Worm (Caenorhabditis elegans): ENCODE results near the gene F14D7.18.
"Not testable (repeated sequence)": the region's sequence is repeated elsewhere in the genome, so short reads cannot be mapped to it uniquely, and the experiment has no call there.

The F14D7.18 gene

ce11 chrV:14314236-14314635 is 23.7 kb upstream of the F14D7.18 start, which contains the start of gene F47B8.1:
Gene F47B8.1, minus strand, starts transcription at chrV:14314336.
- TF ChIP-seq unc-62 (GFP tag; optimal IDR thresholded peaks at IDR 0.05), result no peak

ce11 chrV:14312695-14313094 is 22.2 kb upstream of the F14D7.18 start, which contains the start of gene F14D7.8:
Gene F14D7.8, minus strand, starts transcription at chrV:14312795.
- TF ChIP-seq unc-62 (GFP tag; optimal IDR thresholded peaks at IDR 0.05), result no peak

ce11 chrV:14311115-14311514 is 20.6 kb upstream of the F14D7.18 start, which contains the start of gene ddn-3:
Gene ddn-3, minus strand, starts transcription at chrV:14311215.
- no peak for TF ChIP-seq unc-62 (GFP tag; optimal IDR thresholded peaks at IDR 0.05)

- not testable (repeated sequence) for TF ChIP-seq unc-62 (GFP tag; optimal IDR thresholded peaks at IDR 0.05)
Measured at ce11 chrV:14309632-14310031, 19.1 kb upstream of the F14D7.18 start, which contains the start of gene F14D7.14. Gene F14D7.14, plus strand, starts transcription at chrV:14309932.

DNA sequence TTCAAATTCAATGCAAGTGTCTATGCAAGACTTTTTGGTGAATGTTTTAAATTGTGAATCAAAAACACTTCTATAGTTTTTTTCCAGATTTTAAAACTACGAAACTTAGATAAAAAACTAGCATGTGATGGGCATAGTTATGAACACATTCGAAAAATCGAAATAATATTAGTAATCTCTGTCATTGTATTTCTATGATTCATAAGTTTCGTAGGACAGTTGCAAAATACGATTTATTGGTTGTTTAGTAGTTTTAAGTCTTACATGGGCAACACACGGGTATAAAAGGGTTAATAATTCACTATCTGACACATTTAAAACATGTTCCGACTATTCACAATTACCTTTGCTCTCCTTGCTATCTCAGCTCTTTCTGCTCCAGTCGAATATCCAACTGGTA is 17.6 kb upstream of the F14D7.18 start, which contains the start of gene spig-5:
Gene spig-5, plus strand, starts transcription at position 301 of the 400 bp plus-strand sequence.
- not testable (repeated sequence) for TF ChIP-seq unc-62 (GFP tag; optimal IDR thresholded peaks at IDR 0.05)

ce11 chrV:14306771-14307170 is 16.2 kb upstream of the F14D7.18 start, which contains the start of gene spig-4:
Gene spig-4, minus strand, starts transcription at chrV:14306871.
- not testable (repeated sequence) for TF ChIP-seq unc-62 (GFP tag; optimal IDR thresholded peaks at IDR 0.05)

ce11 chrV:14301076-14301475 is 10.5 kb upstream of the F14D7.18 start, which contains the start of gene F14D7.6:
Gene F14D7.6, plus strand, starts transcription at chrV:14301413.
- no peak for TF ChIP-seq unc-62 (GFP tag; optimal IDR thresholded peaks at IDR 0.05)

DNA sequence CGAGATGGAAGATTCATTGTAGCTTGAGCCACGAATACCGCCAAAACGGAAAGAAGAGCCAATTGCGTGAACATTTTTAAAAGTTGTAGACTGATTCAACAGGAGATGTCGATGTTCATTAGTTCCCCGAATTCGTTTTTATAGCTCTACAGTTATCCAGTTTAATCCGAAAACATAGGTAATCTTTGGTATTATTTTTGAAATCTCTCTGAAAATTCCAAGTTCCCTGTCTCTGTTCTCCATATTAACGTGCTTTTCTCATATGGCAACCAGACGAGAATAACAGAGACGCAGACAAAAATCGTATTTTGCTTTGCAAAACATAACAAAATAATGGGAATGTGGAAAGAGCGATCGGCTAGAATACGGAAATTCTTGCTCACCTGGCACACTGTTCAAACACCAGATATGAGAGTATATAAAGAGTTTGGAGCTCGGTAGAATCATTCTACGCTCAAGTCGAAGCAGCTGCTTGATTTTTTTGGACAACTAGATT is 9.1 kb upstream of the F14D7.18 start, which contains the start of the genes spig-3 and F14D7.12:
Gene spig-3, minus strand, starts transcription at position 101 of the 496 bp plus-strand sequence.
Gene F14D7.12, plus strand, starts transcription at position 446 of the 496 bp plus-strand sequence.
- no peak for TF ChIP-seq unc-62 (GFP tag; optimal IDR thresholded peaks at IDR 0.05)

ce11 chrV:14296499-14296898 is 6.0 kb upstream of the F14D7.18 start, which contains the start of gene F14D7.3:
Gene F14D7.3, plus strand, starts transcription at chrV:14296799.
- TF ChIP-seq unc-62 (GFP tag; optimal IDR thresholded peaks at IDR 0.05), result no peak

DNA sequence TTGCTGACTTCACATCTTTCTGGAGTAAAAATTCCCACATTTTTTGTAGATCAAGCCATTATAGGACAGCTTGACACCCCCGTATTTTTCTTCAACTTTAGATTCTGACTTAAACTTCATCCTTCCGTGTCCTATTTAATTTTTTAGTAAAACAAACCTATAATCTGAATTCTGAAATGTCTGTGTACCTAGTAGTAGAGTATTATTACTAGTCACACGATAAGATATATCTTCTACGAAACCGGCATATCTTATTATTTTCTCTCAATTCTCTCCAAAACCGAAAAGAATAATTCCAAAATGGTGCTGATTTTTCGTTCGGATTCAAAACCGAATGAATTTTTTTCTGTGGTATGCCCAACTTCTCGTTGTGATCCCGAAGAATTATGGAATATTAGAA is 3.9 kb upstream of the F14D7.18 start, which contains the start of gene F14D7.9:
Gene F14D7.9, plus strand, starts transcription at position 301 of the 400 bp plus-strand sequence.
- TF ChIP-seq unc-62 (GFP tag; optimal IDR thresholded peaks at IDR 0.05), result no peak

DNA sequence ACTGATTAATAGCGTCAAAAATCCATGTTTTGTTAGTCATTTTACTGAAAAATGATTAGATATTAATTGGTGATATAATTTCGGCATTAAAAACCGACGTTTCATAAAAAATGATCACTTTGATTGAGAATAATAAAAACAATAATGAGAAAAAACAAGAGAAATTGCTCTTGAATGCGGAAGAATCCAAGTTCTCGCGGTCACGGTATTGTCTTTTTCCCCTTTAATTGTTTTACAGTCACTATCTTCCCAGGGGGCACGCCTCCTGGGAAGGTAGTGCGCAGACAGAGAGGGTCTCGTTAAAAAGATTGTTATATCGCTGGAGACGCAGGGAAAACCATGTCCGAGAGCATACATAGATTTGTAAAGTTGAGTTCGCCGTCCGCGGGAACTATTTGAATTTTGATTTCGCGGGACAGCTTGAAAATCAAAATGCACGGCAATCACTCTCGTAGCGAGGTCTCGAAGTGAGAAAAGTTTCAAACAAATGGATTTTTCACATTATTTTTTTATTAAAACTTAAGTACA is 3.2 kb upstream of the F14D7.18 start, which contains the start of gene F14D7.2:
Gene F14D7.2, minus strand, starts transcription at position 51 of the 528 bp plus-strand sequence.
- TF ChIP-seq unc-62 (GFP tag; optimal IDR thresholded peaks at IDR 0.05), result no peak

ce11 chrV:14289363-14289762 is 1.2 kb downstream of the F14D7.18 start, which contains the start of gene F14D7.1:
Gene F14D7.1, minus strand, starts transcription at chrV:14289463.
- TF ChIP-seq unc-62 (GFP tag; optimal IDR thresholded peaks at IDR 0.05), result no peak

ce11 chrV:14285803-14286202 is 4.7 kb downstream of the F14D7.18 start, which contains the start of gene F40G12.11:
Gene F40G12.11, plus strand, starts transcription at chrV:14286171.
- no peak for TF ChIP-seq unc-62 (GFP tag; optimal IDR thresholded peaks at IDR 0.05)

DNA sequence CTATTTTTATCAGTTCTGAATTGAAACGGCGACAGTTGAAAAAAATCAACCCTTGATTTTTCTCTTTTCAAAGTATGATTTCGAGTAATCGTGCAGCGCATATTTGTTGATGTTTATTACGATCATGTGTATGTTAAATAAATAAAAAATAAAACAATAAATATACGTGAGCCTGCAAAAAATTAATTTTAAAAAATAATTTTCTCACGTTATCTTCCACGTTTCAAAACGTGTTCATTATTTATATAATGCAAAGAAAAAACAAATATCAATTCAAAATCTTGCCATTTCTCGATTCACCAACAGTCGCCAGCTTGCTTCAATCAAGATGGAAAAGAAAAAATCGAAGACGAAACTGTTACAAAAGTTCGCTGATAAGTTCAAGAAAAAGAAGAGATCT is 7.3 kb downstream of the F14D7.18 start, which contains the start of gene F40G12.10:
Gene F40G12.10, plus strand, starts transcription at position 301 of the 400 bp plus-strand sequence.
- TF ChIP-seq unc-62 (GFP tag; optimal IDR thresholded peaks at IDR 0.05), result no peak

ce11 chrV:14282222-14282709 is 8.3 kb downstream of the F14D7.18 start, which contains the start of the genes srt-74 and F40G12.9:
Gene srt-74, minus strand, starts transcription at chrV:14282322.
Gene F40G12.9, plus strand, starts transcription at chrV:14282659.
- TF ChIP-seq unc-62 (GFP tag; optimal IDR thresholded peaks at IDR 0.05), result no peak

ce11 chrV:14279777-14280176 is 10.8 kb downstream of the F14D7.18 start, which contains the start of gene srt-33:
Gene srt-33, minus strand, starts transcription at chrV:14279877.
- no peak for TF ChIP-seq unc-62 (GFP tag; optimal IDR thresholded peaks at IDR 0.05)

Measured in whole organism, dauer.